Worm (Caenorhabditis elegans): Measurements from ENCODE around the gene R02F11.9.

DNA sequence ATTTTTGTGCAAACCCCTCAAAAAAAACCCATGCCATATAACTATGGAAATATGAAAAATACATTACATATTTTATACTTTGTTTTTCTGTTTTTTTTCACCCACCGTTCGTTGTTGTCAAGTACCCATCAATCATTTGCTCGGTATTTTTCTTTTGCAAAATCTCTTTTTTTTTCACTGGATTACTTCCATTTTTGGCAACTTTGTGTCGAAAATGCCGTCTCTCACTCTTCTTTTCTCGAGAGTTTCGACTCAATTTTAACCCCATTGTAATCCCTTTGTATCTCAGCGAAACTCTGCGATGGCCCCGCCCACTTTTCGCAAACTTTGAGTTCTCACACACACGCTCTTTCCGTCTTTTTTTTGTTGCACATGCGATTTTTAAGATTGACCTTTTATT is 12.1 kb upstream of the R02F11.9 start:
- TF ChIP-seq zag-1 (tag; optimal IDR thresholded peaks at IDR 0.05): no peak
- no peak for TF ChIP-seq elt-1 (tag; optimal IDR thresholded peaks at IDR 0.05)
